Worm (Caenorhabditis elegans) whole organism, midembryonic: ENCODE data around the gene ztf-31.

Experiments used
- T22C8.4 ChIP-seq: fragments of 200-800 bp; sonication (Bioruptor generic); IDR thresholded peaks from 2 replicates; pipeline ENCODE4 v1.3.6; 2022; ENCODE audit warnings: missing genetic modification characterization, missing compliant biosample characterization
- cog-1 ChIP-seq: sonication (generic microtip); optimal IDR thresholded peaks from 2 replicates; lab custom pipeline; 2016; ENCODE audit warnings: missing genetic modification characterization, missing compliant biosample characterization
- flt-1 ChIP-seq: fragments of 200-800 bp; sonication (Bioruptor generic); IDR thresholded peaks from 2 replicates; pipeline ENCODE4 v1.3.6; 2022; ENCODE audit warnings: missing genetic modification characterization, missing compliant biosample characterization
- klf-2 ChIP-seq: fragments of 200-800 bp; sonication (Bioruptor generic); conservative IDR thresholded peaks from 2 replicates; pipeline ENCODE4 v1.3.6; 2022; ENCODE audit warnings: missing genetic modification reagents, missing genetic modification characterization, missing compliant biosample characterization
- med-1 ChIP-seq: sonication (generic microtip); optimal IDR thresholded peaks from 2 replicates; lab custom pipeline; 2017; ENCODE audit warnings: missing genetic modification characterization, mild to moderate bottlenecking, missing compliant biosample characterization, antibody characterized with exemption, missing genetic modification reagents; ENCODE audit not compliant: insufficient read depth
- ref-1 ChIP-seq: fragments of 200-800 bp; sonication (Bioruptor generic); conservative IDR thresholded peaks from 2 replicates; pipeline ENCODE4 v1.3.6; 2022; ENCODE audit warnings: missing genetic modification reagents, missing genetic modification characterization, missing compliant biosample characterization
- tab-1 ChIP-seq: fragments of 200-800 bp; sonication (Bioruptor generic); IDR thresholded peaks from 2 replicates; pipeline ENCODE4 v1.3.6; 2022; ENCODE audit warnings: missing genetic modification characterization, missing compliant biosample characterization
- ztf-23 ChIP-seq: fragments of 200-800 bp; sonication (Bioruptor generic); IDR thresholded peaks from 2 replicates; pipeline ENCODE4 v1.3.6; 2022; ENCODE audit warnings: missing genetic modification reagents, missing genetic modification characterization, missing compliant biosample characterization
- ztf-29 ChIP-seq: fragments of 200-800 bp; sonication (Bioruptor generic); IDR thresholded peaks from 2 replicates; pipeline ENCODE4 v1.3.6; 2022; ENCODE audit warnings: missing genetic modification reagents, missing genetic modification characterization, missing compliant biosample characterization

The ztf-31 gene

DNA sequence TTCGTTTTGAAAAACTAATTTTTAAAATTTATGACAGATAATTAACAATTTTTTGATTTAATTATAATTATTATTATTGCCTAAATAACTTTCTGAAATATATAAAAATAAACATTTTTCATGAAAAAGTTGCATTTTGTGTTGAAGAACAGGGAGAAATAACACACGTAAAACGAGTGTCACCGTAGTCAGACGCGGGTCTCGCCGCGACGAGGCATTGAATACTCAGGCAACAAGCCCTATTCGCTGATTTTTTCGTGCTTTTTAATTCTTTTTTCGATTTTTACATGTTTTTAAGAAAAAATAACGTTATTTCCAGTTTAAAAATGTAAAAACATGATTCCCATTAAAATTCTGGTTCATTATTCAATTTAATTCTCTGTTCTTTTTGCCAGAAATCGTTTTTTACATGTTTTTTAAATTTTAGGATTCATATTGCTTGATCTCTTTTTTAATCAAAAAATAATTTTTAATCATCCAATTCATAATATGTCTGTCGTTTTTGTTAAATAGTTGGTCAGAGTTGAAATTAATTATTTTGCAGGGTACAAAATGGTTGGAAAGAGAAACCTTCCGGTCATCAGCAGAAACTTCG lies 33.2 kb upstream of the ztf-31 start, which contains the start of gene rpl-6:
rpl-6 (plus strand) TSS at position 545 of the 595 bp plus-strand sequence.
- no peak for TF ChIP-seq tab-1 (GFP tag; lab: Robert Waterston, UW)
- no peak for TF ChIP-seq klf-2
- TF ChIP-seq flt-1 (GFP tag; lab: Robert Waterston, UW), result 0 out of 2 replicates have a peak, but pooled peaks have one; percentile 13
- TF ChIP-seq ztf-29 (GFP tag; lab: Robert Waterston, UW), result peak; percentile 61; the same call in 1 of the 2 replicates
- 0 out of 2 replicates have a peak, but pooled peaks have one; percentile 28 for TF ChIP-seq ztf-23
- peak; percentile 66 for TF ChIP-seq cog-1
- TF ChIP-seq T22C8.4, result no peak
- TF ChIP-seq med-1, result no peak
- TF ChIP-seq ref-1 (GFP tag; lab: Robert Waterston, UW), result no peak

DNA sequence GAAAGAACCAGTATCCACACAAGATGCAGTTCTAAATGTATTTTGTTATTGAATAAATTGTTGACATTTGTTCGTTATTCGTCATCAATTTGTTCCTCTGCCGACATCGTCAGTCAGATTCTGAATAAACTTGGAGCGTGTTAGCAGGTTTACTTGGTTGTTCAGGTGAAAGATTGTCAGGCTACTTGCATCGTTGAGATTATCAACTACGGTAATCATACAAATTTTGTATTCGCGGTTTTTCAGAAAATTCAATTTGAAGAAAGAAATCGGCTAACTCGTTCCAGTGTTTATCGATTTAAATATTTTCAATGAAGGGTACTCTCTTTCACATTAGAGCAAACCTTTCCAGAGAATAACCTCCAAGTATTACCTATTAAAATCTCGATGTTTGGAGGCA lies 31.4 kb upstream of the ztf-31 start, which contains the start of gene R151.2:
R151.2 (plus strand) TSS at position 247 of the 400 bp plus-strand sequence.
- TF ChIP-seq cog-1, result no peak
- no peak for TF ChIP-seq ref-1 (GFP tag; lab: Robert Waterston, UW)
- no peak for TF ChIP-seq T22C8.4
- TF ChIP-seq tab-1 (GFP tag; lab: Robert Waterston, UW), result no peak
- TF ChIP-seq med-1, result no peak
- TF ChIP-seq ztf-29 (GFP tag; lab: Robert Waterston, UW), result no peak
- TF ChIP-seq klf-2, result no peak
- no peak for TF ChIP-seq ztf-23
- no peak for TF ChIP-seq flt-1 (GFP tag; lab: Robert Waterston, UW)

DNA sequence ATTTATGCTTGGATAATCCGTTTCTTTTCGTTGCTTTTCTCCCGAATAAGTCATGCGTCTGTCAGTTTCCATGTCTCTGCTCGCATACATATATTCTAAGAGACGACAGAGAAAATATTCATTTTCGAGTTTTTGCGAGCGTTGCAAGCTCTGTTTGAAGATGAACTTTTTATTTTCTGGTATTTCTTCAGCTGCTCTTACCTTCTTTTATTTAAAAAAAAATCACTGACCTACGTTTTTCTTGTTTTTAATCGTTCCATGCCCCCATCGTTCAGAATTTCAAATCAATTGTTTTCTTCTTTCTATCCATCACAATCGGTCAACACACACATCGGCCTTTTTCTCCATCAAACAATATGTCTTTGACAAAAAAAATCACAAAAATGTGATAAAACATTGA lies 30.7 kb upstream of the ztf-31 start:
- no peak for TF ChIP-seq klf-2

DNA sequence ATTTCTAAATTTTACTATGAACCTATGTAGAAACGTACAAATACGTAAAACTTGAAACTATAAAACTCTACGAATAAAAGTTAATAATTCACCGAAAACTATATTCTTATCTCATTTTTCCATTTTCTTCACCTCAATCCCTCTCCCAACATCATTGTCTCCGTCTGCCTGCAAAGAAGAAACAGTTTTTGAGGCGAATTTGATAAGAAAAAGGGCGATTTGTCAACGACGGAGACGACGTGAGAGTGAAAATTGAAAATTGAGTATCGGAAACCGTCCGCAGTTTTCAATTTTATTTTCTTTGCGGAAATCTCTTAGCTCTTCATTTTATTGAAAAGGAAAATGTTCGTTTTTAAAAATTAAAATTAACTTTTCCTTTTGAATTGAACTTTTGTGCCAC lies 29.1 kb upstream of the ztf-31 start:
- TF ChIP-seq med-1, result no peak
- TF ChIP-seq tab-1 (GFP tag; lab: Robert Waterston, UW), result no peak
- TF ChIP-seq klf-2, result no peak
- TF ChIP-seq ztf-29 (GFP tag; lab: Robert Waterston, UW), result no peak
- TF ChIP-seq flt-1 (GFP tag; lab: Robert Waterston, UW), result no peak
- no peak for TF ChIP-seq T22C8.4
- no peak for TF ChIP-seq ztf-23
- TF ChIP-seq cog-1, result no peak
- no peak for TF ChIP-seq ref-1 (GFP tag; lab: Robert Waterston, UW)

DNA sequence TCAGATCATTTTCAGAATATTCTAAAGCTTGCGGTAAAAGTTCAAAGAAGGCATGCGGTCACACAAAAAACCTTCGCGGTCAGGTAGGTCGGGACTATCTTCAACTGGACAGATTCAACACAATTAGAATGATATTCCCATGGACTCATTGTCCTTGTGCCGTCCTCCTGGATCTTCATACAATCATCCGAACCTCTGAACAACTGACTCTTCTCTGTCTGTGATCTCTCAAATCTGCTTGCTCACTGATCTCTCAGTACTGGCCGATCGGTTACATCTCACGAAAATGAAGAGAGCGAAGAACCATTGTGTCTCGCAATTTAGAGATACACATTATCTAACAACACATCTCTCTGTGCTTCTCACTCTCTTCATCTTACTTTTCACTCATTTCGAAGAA lies 25.6 kb upstream of the ztf-31 start:
- no peak for TF ChIP-seq klf-2
- no peak for TF ChIP-seq ztf-23
- TF ChIP-seq med-1, result no peak
- TF ChIP-seq ztf-29 (GFP tag; lab: Robert Waterston, UW), result no peak
- TF ChIP-seq T22C8.4, result no peak
- TF ChIP-seq cog-1, result no peak
- no peak for TF ChIP-seq ref-1 (GFP tag; lab: Robert Waterston, UW)

DNA sequence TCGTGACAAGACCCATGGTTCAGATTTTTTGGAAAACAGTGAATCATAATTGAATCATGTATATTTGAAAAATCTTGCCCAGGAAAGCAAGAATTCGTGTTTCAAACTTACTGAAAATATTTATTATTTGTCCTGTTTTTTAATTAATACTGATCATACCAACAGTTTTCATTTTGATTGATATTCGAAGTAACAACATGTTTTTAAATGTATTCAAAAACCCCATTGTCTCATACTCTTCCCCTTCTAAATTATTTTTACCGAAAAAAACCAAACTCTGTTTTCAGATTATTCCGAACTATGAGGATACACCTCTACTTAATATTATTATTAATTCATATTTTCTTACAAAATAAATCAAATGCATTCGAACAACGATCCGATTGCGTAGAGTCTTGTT lies 24.9 kb upstream of the ztf-31 start, which contains the start of gene R151.1:
R151.1 (plus strand) TSS at position 301 of the 400 bp plus-strand sequence.
- no peak for TF ChIP-seq ztf-29 (GFP tag; lab: Robert Waterston, UW)
- TF ChIP-seq ztf-23, result no peak
- TF ChIP-seq med-1, result no peak
- no peak for TF ChIP-seq ref-1 (GFP tag; lab: Robert Waterston, UW)
- TF ChIP-seq flt-1 (GFP tag; lab: Robert Waterston, UW), result no peak
- TF ChIP-seq tab-1 (GFP tag; lab: Robert Waterston, UW), result no peak
- no peak for TF ChIP-seq klf-2
- TF ChIP-seq cog-1, result no peak
- TF ChIP-seq T22C8.4, result no peak

DNA sequence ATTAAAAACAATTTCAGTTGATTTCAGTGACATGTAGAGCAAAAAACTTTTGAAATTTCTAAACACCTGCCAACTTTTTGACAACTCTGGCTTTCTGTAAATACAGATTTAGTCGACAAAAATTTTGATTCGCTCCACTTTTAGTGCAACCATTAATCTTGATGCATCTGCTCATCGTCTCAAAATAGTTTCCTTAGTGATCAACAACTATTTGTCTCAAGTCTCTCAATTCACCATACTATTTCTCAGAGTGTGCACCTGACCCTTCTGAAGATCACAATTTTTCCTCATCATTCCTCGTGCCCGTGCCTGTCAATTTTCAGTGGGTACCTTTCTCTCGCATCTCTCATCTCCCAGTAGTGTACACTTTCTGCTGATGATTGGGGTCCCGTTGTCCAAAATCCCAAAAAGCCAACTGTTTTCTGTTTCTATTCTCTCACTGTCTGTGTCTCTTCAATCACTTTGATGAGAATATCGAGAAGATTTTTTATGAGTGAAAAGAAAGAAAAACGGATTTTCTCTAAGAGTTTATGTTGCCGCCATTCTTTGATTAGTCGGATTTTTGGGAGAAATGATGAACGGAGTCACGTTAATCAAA lies 24.1 kb upstream of the ztf-31 start:
- no peak for TF ChIP-seq ztf-23
- no peak for TF ChIP-seq cog-1
- TF ChIP-seq klf-2, result no peak
- TF ChIP-seq ref-1 (GFP tag; lab: Robert Waterston, UW), result no peak
- no peak for TF ChIP-seq T22C8.4
- no peak for TF ChIP-seq med-1
- TF ChIP-seq flt-1 (GFP tag; lab: Robert Waterston, UW), result no peak
- no peak for TF ChIP-seq tab-1 (GFP tag; lab: Robert Waterston, UW)
- no peak for TF ChIP-seq ztf-29 (GFP tag; lab: Robert Waterston, UW)

DNA sequence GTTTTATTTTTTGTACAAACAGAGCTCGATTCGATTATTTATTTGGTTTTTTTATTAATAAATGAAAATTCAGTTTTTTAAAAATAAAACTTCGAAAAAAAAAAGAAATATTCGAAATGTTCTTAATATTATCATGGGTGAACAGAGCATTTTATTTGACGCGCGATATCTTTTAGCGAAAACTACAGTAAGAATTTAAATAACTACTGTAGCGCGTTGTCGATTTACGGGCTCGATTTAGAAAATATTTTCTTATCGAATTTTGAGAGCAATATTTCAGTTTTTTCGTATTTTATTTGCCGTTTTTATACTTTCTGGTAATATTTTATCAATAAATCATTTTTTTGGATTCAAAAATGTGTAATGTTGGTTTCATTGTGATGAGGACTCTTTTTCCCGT lies 20.1 kb upstream of the ztf-31 start:
- no peak for TF ChIP-seq ztf-29 (GFP tag; lab: Robert Waterston, UW)
- TF ChIP-seq cog-1, result no peak
- TF ChIP-seq med-1, result no peak
- no peak for TF ChIP-seq ztf-23
- no peak for TF ChIP-seq klf-2
- no peak for TF ChIP-seq tab-1 (GFP tag; lab: Robert Waterston, UW)
- TF ChIP-seq ref-1 (GFP tag; lab: Robert Waterston, UW), result no peak
- TF ChIP-seq flt-1 (GFP tag; lab: Robert Waterston, UW), result no peak
- TF ChIP-seq T22C8.4, result no peak

DNA sequence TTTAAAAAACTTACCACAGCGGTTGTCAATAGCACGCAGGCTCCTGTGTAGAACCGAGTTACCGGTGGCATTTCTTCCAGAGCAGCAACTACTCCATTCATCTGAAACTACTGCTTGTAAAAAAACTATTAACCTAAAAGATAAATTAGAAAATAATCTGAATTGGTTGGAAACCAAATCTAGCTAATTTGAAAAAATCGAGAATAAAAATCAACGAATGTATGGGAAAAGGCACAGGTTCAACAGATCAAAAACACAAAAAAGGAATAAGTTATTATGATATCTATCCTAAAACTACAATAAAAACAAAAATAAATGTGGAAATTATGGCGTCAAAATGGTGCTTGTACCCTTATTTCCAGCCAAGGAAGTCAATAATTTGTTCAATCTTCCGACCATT lies 18.1 kb upstream of the ztf-31 start, which contains the start of gene der-2:
der-2 (minus strand) TSS at position 101 of the 400 bp plus-strand sequence.
- TF ChIP-seq ztf-23 (no peak), tab-1 (GFP tag; lab: Robert Waterston, UW) (no peak)

DNA sequence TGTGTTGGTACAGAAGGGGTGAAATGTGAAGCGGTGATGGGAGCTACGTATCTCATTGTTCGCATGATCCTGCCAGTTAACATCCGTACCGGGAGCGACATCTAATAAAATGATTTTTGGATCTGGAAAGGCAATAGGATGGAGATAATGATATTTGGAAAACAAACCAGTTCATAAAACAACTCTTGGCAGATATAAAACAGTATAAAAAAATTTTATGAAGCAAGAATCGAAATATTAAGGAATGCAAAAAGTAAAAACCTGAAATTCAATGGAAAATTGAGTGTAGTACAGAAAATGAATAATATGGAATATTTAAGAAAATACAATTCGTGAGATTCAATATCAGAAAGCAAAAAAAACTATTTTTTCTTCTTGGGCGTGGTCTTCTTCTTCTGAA lies 14.6 kb upstream of the ztf-31 start, which contains the start of gene hsp-75:
hsp-75 (minus strand) TSS at position 101 of the 400 bp plus-strand sequence.
- no peak for TF ChIP-seq ref-1 (GFP tag; lab: Robert Waterston, UW)
- no peak for TF ChIP-seq ztf-29 (GFP tag; lab: Robert Waterston, UW)
- TF ChIP-seq T22C8.4, result no peak
- no peak for TF ChIP-seq med-1
- TF ChIP-seq ztf-23, result no peak
- TF ChIP-seq klf-2, result no peak
- no peak for TF ChIP-seq cog-1
- TF ChIP-seq flt-1 (GFP tag; lab: Robert Waterston, UW), result no peak
- TF ChIP-seq tab-1 (GFP tag; lab: Robert Waterston, UW), result no peak

DNA sequence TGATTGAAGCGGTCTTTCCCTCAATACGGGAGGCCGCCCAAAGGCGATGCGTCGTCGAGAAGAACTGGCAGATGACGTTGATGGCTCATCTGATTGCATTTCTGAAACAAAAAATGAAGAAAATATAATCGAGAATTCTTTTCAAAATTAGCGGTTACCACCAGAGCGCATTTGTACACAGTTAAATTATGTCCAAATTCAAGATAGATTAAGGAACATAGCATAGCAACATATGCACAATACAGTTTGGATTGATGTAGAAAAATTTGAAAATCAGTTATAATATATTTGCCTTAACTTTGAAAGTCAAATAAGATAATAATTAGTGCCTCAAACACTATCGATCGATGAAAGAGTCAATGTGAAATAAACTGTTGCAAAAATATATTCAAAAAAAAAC lies 11.5 kb upstream of the ztf-31 start, which contains the start of gene R151.8:
R151.8 (minus strand) TSS at position 101 of the 400 bp plus-strand sequence.
- TF ChIP-seq med-1 (no peak), klf-2 (no peak), cog-1 (no peak), ztf-23 (no peak), T22C8.4 (no peak), ref-1 (GFP tag; lab: Robert Waterston, UW) (no peak), tab-1 (GFP tag; lab: Robert Waterston, UW) (no peak), ztf-29 (GFP tag; lab: Robert Waterston, UW) (no peak), flt-1 (GFP tag; lab: Robert Waterston, UW) (no peak)
